Worm (Caenorhabditis elegans): ENCODE measurements around the gene C34F11.1.

DNA sequence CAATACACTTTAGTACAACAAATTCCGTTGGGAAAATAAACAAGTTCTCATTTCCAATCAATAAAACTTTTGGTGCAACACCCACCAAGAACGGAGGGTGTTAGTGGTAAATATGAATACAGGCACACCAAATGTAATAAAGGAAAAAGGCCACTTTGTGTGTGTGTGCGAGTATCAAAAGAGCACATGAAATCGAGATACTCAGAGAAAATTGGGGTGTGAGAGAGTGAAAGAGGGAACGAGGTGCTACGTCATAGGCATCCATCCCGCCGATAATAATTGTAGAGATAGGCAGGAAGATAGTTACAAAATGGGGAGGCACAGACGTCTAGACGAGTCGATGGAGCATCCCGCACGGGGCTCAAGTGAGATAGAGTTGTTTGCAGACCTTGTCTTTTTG lies 15.0 kb downstream of the C34F11.1 start:
- TF ChIP-seq nhr-11 (tag; optimal IDR thresholded peaks at IDR 0.05) (no peak), fkh-10 (GFP tag; optimal IDR thresholded peaks at IDR 0.05) (no peak), dpl-1 (GFP tag; optimal IDR thresholded peaks at IDR 0.05) (no peak)
